Worm (Caenorhabditis elegans) whole organism, late embryonic: Measurements from ENCODE around the gene C25G4.17.
"Not testable (repeated sequence)": the region's sequence is repeated elsewhere in the genome, so short reads cannot be mapped to it uniquely, and the experiment has no call there.

Experiments used
- C08G9.2 ChIP-seq: sonication (generic microtip); optimal IDR thresholded peaks from 2 replicates; lab custom pipeline; 2016; ENCODE audit warnings: mild to moderate bottlenecking, missing genetic modification characterization, moderate library complexity, missing compliant biosample characterization
- K02D7.2 ChIP-seq: sonication (generic microtip); optimal IDR thresholded peaks from 2 replicates; lab custom pipeline; 2017; ENCODE audit warnings: mild to moderate bottlenecking, missing genetic modification characterization, missing compliant biosample characterization
- ahr-1 ChIP-seq: sonication (generic microtip); optimal IDR thresholded peaks from 2 replicates; lab custom pipeline; 2016; ENCODE audit warnings: missing genetic modification characterization, missing compliant biosample characterization
- ceh-14 ChIP-seq: sonication (generic microtip); optimal IDR thresholded peaks from 2 replicates; lab custom pipeline; 2016; ENCODE audit warnings: missing genotype, missing genetic modification characterization, missing compliant biosample characterization
- ceh-18 ChIP-seq: sonication (generic microtip); optimal IDR thresholded peaks from 2 replicates; lab custom pipeline; 2016; ENCODE audit warnings: missing genetic modification characterization, missing compliant biosample characterization
- ceh-22 ChIP-seq: sonication (generic microtip); optimal IDR thresholded peaks from 2 replicates; lab custom pipeline; 2017; ENCODE audit warnings: missing biosample characterization, missing genetic modification characterization
- ceh-30 ChIP-seq: fragments of 150-350 bp; optimal IDR thresholded peaks from 2 replicates; lab custom pipeline; 2014; ENCODE audit warnings: missing biosample characterization, missing genetic modification characterization
- ceh-34 ChIP-seq: sonication (generic microtip); optimal IDR thresholded peaks from 2 replicates; lab custom pipeline; 2016; ENCODE audit warnings: mild to moderate bottlenecking, missing genetic modification characterization, missing compliant biosample characterization
- ceh-48 ChIP-seq: sonication (generic microtip); optimal IDR thresholded peaks from 2 replicates; lab custom pipeline; 2016; ENCODE audit warnings: missing genetic modification characterization, inconsistent platforms, missing compliant biosample characterization
- ceh-6 ChIP-seq: fragments of 200-800 bp; sonication (Bioruptor generic); optimal IDR thresholded peaks from 2 replicates; lab custom pipeline; 2018; ENCODE audit warnings: mild to moderate bottlenecking, missing genetic modification characterization, missing compliant biosample characterization
- ceh-9 ChIP-seq: sonication (generic microtip); optimal IDR thresholded peaks from 2 replicates; lab custom pipeline; 2016; ENCODE audit warnings: mild to moderate bottlenecking, missing genetic modification characterization, inconsistent platforms, missing compliant biosample characterization
- dmd-4 ChIP-seq: sonication (generic microtip); optimal IDR thresholded peaks from 2 replicates; lab custom pipeline; 2016; ENCODE audit warnings: borderline replicate concordance, missing genetic modification characterization, missing compliant biosample characterization
- dve-1 ChIP-seq: sonication (generic microtip); optimal IDR thresholded peaks from 2 replicates; lab custom pipeline; 2017; ENCODE audit warnings: antibody characterized with exemption, mild to moderate bottlenecking, missing genetic modification characterization, missing compliant biosample characterization
- elt-2 ChIP-seq: sonication (generic microtip); optimal IDR thresholded peaks from 2 replicates; lab custom pipeline; 2016; ENCODE audit warnings: missing genetic modification reagents, missing genetic modification characterization, missing compliant biosample characterization
- elt-4 ChIP-seq: sonication (generic microtip); optimal IDR thresholded peaks from 2 replicates; lab custom pipeline; 2016; ENCODE audit warnings: missing genetic modification characterization, missing compliant biosample characterization
- ets-4 ChIP-seq: sonication (generic microtip); optimal IDR thresholded peaks from 2 replicates; lab custom pipeline; 2016; ENCODE audit warnings: missing genetic modification characterization, missing compliant biosample characterization
- eyg-1 ChIP-seq: sonication (generic microtip); optimal IDR thresholded peaks from 2 replicates; lab custom pipeline; 2016; ENCODE audit warnings: missing genotype, missing genetic modification characterization, missing compliant biosample characterization
- fkh-6 ChIP-seq: sonication (generic microtip); optimal IDR thresholded peaks from 2 replicates; lab custom pipeline; 2016; ENCODE audit warnings: missing genetic modification characterization, missing compliant biosample characterization
- gmeb-2 ChIP-seq: sonication (generic microtip); optimal IDR thresholded peaks from 2 replicates; lab custom pipeline; 2016; ENCODE audit warnings: missing genetic modification characterization, inconsistent platforms, missing compliant biosample characterization
- hlh-30 ChIP-seq: sonication (generic microtip); optimal IDR thresholded peaks from 2 replicates; lab custom pipeline; 2017; ENCODE audit warnings: antibody characterized with exemption, missing genetic modification characterization, missing compliant biosample characterization; ENCODE audit not compliant: insufficient read depth
- hlh-6 ChIP-seq: sonication (generic microtip); optimal IDR thresholded peaks from 2 replicates; lab custom pipeline; 2016; ENCODE audit warnings: missing genotype, missing genetic modification characterization, missing compliant biosample characterization
- lim-6 ChIP-seq: sonication (generic microtip); optimal IDR thresholded peaks from 2 replicates; lab custom pipeline; 2016; ENCODE audit warnings: missing genetic modification characterization, missing compliant biosample characterization
- npax-4 ChIP-seq: sonication (generic microtip); optimal IDR thresholded peaks from 2 replicates; lab custom pipeline; 2016; ENCODE audit warnings: missing genetic modification characterization, missing compliant biosample characterization
- pax-1 ChIP-seq: fragments of 150-350 bp; optimal IDR thresholded peaks from 2 replicates; lab custom pipeline; 2014; ENCODE audit warnings: missing biosample characterization, missing genetic modification characterization
- pqm-1 ChIP-seq: sonication (generic microtip); optimal IDR thresholded peaks from 2 replicates; lab custom pipeline; 2016; ENCODE audit warnings: missing genetic modification characterization, missing compliant biosample characterization
- sox-2 ChIP-seq: fragments of 200-800 bp; sonication (Bioruptor generic); IDR thresholded peaks from 2 replicates; pipeline ENCODE4 v1.3.6; 2022; ENCODE audit warnings: missing genetic modification reagents, missing genetic modification characterization, missing compliant biosample characterization
- sox-4 ChIP-seq: sonication (generic microtip); optimal IDR thresholded peaks from 2 replicates; lab custom pipeline; 2017; ENCODE audit warnings: mild to moderate bottlenecking, missing genetic modification characterization, inconsistent platforms, missing compliant biosample characterization
- syd-9 ChIP-seq: sonication (generic microtip); optimal IDR thresholded peaks from 2 replicates; lab custom pipeline; 2016; ENCODE audit warnings: mild to moderate bottlenecking, missing genetic modification characterization, moderate library complexity, missing compliant biosample characterization
- tbx-7 ChIP-seq: sonication (generic microtip); optimal IDR thresholded peaks from 2 replicates; lab custom pipeline; 2016; ENCODE audit warnings: missing genotype, missing genetic modification characterization, missing compliant biosample characterization
- unc-55 ChIP-seq: sonication (generic microtip); optimal IDR thresholded peaks from 2 replicates; lab custom pipeline; 2017; ENCODE audit warnings: missing biosample characterization, missing genetic modification reagents, missing genetic modification characterization
- unc-86 ChIP-seq: sonication (generic microtip); optimal IDR thresholded peaks from 2 replicates; lab custom pipeline; 2016; ENCODE audit warnings: missing genetic modification characterization, missing compliant biosample characterization
- ztf-16 ChIP-seq: sonication (generic microtip); optimal IDR thresholded peaks from 2 replicates; lab custom pipeline; 2017; ENCODE audit warnings: missing genetic modification characterization, missing compliant biosample characterization

C25G4.17 gene

ce11 chrIV:12468359-12468758, 26.5 kb downstream of the C25G4.17 start, which contains the start of gene igdb-2:
Gene igdb-2, plus strand, starts transcription at chrIV:12468659.
- TF ChIP-seq ceh-18 (tag; lab: Kevin White, UChicago) (no peak), syd-9 (tag; lab: Kevin White, UChicago) (no peak)
- TF ChIP-seq, all 69 proteins: peak for 0

ce11 chrIV:12476942-12477341, 35.1 kb downstream of the C25G4.17 start, which contains the start of gene T04A11.1:
Gene T04A11.1, minus strand, starts transcription at chrIV:12477042.
- not testable (repeated sequence) for TF ChIP-seq hlh-30 (tag; lab: Kevin White, UChicago); K02D7.2; sox-2 (GFP tag; lab: Robert Waterston, UW)

- not testable (repeated sequence) for TF ChIP-seq ceh-9 (tag; lab: Kevin White, UChicago); ceh-14; elt-2
Observed at ce11 chrIV:12478711-12479110, 36.9 kb downstream of the C25G4.17 start, which contains the start of gene igdb-1. Gene igdb-1, plus strand, starts transcription at chrIV:12479011.

ce11 chrIV:12484479-12484878, 42.7 kb downstream of the C25G4.17 start, which contains the start of gene T04A11.4:
Gene T04A11.4, minus strand, starts transcription at chrIV:12484579.
- TF ChIP-seq dve-1 (tag; lab: Kevin White, UChicago); K02D7.2; fkh-6 (tag; lab: Kevin White, UChicago): not testable (repeated sequence)

- no peak for TF ChIP-seq sox-4
- TF ChIP-seq lim-6 (tag; lab: Kevin White, UChicago): no peak
- no peak for TF ChIP-seq ceh-22
- TF ChIP-seq pax-1 (tag; lab: Kevin White, UChicago): no peak
- TF ChIP-seq ceh-9 (tag; lab: Kevin White, UChicago): no peak
- no peak for TF ChIP-seq sox-2 (GFP tag; lab: Robert Waterston, UW)
- TF ChIP-seq hlh-6: no peak
- no peak for TF ChIP-seq unc-86 (tag; lab: Kevin White, UChicago)
- no peak for TF ChIP-seq ahr-1 (tag; lab: Kevin White, UChicago)
- TF ChIP-seq pqm-1 (tag; lab: Kevin White, UChicago): no peak
- no peak for TF ChIP-seq ceh-30 (tag; lab: Kevin White, UChicago)
- TF ChIP-seq ceh-6: no peak
Observed at ce11 chrIV:12487194-12487593, 45.4 kb downstream of the C25G4.17 start, which contains the start of gene sru-26. Gene sru-26, plus strand, starts transcription at chrIV:12487494.

- no peak for TF ChIP-seq elt-4
- no peak for TF ChIP-seq eyg-1
- TF ChIP-seq npax-4 (tag; lab: Kevin White, UChicago): no peak
- TF ChIP-seq hlh-6: no peak
- no peak for TF ChIP-seq K02D7.2
- TF ChIP-seq tbx-7 (tag; lab: Kevin White, UChicago): no peak
- TF ChIP-seq ets-4: no peak
- no peak for TF ChIP-seq ceh-34
- TF ChIP-seq C08G9.2 (tag; lab: Kevin White, UChicago): no peak
- TF ChIP-seq ceh-30 (tag; lab: Kevin White, UChicago): no peak
- TF ChIP-seq hlh-30 (tag; lab: Kevin White, UChicago): no peak
- TF ChIP-seq dmd-4: no peak
- TF ChIP-seq ztf-16 (tag; lab: Kevin White, UChicago): no peak
- no peak for TF ChIP-seq ceh-18 (tag; lab: Kevin White, UChicago)
- no peak for TF ChIP-seq unc-55 (GFP tag; lab: Kevin White, UChicago)
- TF ChIP-seq ceh-22: no peak
- TF ChIP-seq pqm-1 (tag; lab: Kevin White, UChicago): no peak
- TF ChIP-seq gmeb-2: no peak
- no peak for TF ChIP-seq ceh-48
Observed at ce11 chrIV:12490491-12490890, 48.7 kb downstream of the C25G4.17 start, which contains the start of gene him-6. Gene him-6, plus strand, starts transcription at chrIV:12490791.
